Worm (Caenorhabditis elegans) whole organism, L4 larva: ENCODE measurements around the gene rnr-2.
A peak's percentile ranks its signal among the peaks of the same experiment; 100 is the strongest.

Experiments used
- R02D3.7 ChIP-seq: fragments of 150-350 bp; sonication (generic microtip); optimal IDR thresholded peaks from 3 replicates; lab custom pipeline; 2014; ENCODE audit warnings: missing biosample characterization, missing genetic modification characterization
- Y48G9A.11 ChIP-seq: fragments of 200-800 bp; sonication (Bioruptor generic); IDR thresholded peaks from 2 replicates; pipeline ENCODE4 v1.3.6; 2022; ENCODE audit warnings: missing genetic modification reagents, missing genetic modification characterization, missing compliant biosample characterization
- aly-2 ChIP-seq: sonication (generic microtip); optimal IDR thresholded peaks from 2 replicates; lab custom pipeline; 2018; ENCODE audit warnings: missing biosample characterization, missing genetic modification characterization
- attf-4 ChIP-seq: sonication (generic microtip); optimal IDR thresholded peaks from 3 replicates; lab custom pipeline; 2017; ENCODE audit warnings: missing biosample characterization, missing genetic modification characterization
- ceh-28 ChIP-seq: fragments of 150-350 bp; optimal IDR thresholded peaks from 2 replicates; lab custom pipeline; 2014; ENCODE audit warnings: missing biosample characterization, missing genetic modification reagents, missing genetic modification characterization
- ces-1 ChIP-seq: fragments of 150-350 bp; sonication (generic microtip); optimal IDR thresholded peaks from 4 replicates; lab custom pipeline; 2014; ENCODE audit warnings: missing biosample characterization, missing genetic modification reagents, missing genetic modification characterization
- daf-19 ChIP-seq: fragments of 200-800 bp; sonication (Bioruptor generic); conservative IDR thresholded peaks from 2 replicates; pipeline ENCODE4 v1.3.6; 2022; ENCODE audit warnings: missing genetic modification characterization, missing compliant biosample characterization
- dmd-8 ChIP-seq: fragments of 200-800 bp; sonication (Bioruptor generic); IDR thresholded peaks from 2 replicates; pipeline ENCODE4 v1.3.6; 2022; ENCODE audit warnings: missing genetic modification characterization, missing compliant biosample characterization
- dmd-9 ChIP-seq: fragments of 200-800 bp; sonication (Bioruptor generic); IDR thresholded peaks from 2 replicates; pipeline ENCODE4 v1.3.6; 2022; ENCODE audit warnings: missing genetic modification reagents, missing genetic modification characterization, missing compliant biosample characterization
- dpl-1 ChIP-seq: fragments of 150-350 bp; optimal IDR thresholded peaks from 2 replicates; lab custom pipeline; 2014; ENCODE audit warnings: missing biosample characterization, missing genetic modification reagents, missing genetic modification characterization
- egl-27 ChIP-seq: sonication (generic microtip); optimal IDR thresholded peaks from 3 replicates; lab custom pipeline; 2017; ENCODE audit warnings: missing biosample characterization, missing genetic modification reagents, missing genetic modification characterization
- egl-43 ChIP-seq: fragments of 200-800 bp; sonication (Bioruptor generic); IDR thresholded peaks from 2 replicates; pipeline ENCODE4 v1.3.6; 2022; ENCODE audit warnings: missing genetic modification reagents, missing genetic modification characterization, missing compliant biosample characterization
- fos-1 ChIP-seq: fragments of 150-350 bp; optimal IDR thresholded peaks from 2 replicates; lab custom pipeline; 2014; ENCODE audit warnings: missing biosample characterization, missing genetic modification characterization
- hlh-11 ChIP-seq: fragments of 200-800 bp; sonication (Bioruptor generic); optimal IDR thresholded peaks from 2 replicates; lab custom pipeline; 2018; ENCODE audit warnings: mild to moderate bottlenecking, missing genetic modification characterization, missing compliant biosample characterization
- hmg-1.1 ChIP-seq: fragments of 200-800 bp; sonication (Bioruptor generic); IDR thresholded peaks from 2 replicates; pipeline ENCODE4 v1.3.6; 2022; ENCODE audit warnings: missing genetic modification reagents, missing genetic modification characterization, missing compliant biosample characterization
- jun-1 ChIP-seq: fragments of 150-350 bp; optimal IDR thresholded peaks from 2 replicates; lab custom pipeline; 2014; ENCODE audit warnings: missing biosample characterization, missing genetic modification reagents, missing genetic modification characterization
- lim-7 ChIP-seq: fragments of 200-800 bp; sonication (Bioruptor generic); IDR thresholded peaks from 2 replicates; pipeline ENCODE4 v1.3.6; 2022; ENCODE audit warnings: missing genetic modification characterization, missing compliant biosample characterization
- lin-15B ChIP-seq: fragments of 150-350 bp; sonication (generic microtip); optimal IDR thresholded peaks from 3 replicates; lab custom pipeline; 2014; ENCODE audit warnings: missing biosample characterization, missing genetic modification characterization
- lin-38 ChIP-seq: fragments of 200-800 bp; sonication (Bioruptor generic); IDR thresholded peaks from 2 replicates; pipeline ENCODE4 v1.3.6; 2022; ENCODE audit warnings: missing genetic modification reagents, missing genetic modification characterization, missing compliant biosample characterization
- lsy-2 ChIP-seq, 2 experiments: fragments of 150-350 bp in 1 of 2; sonication (generic microtip) in 1 of 2; optimal IDR thresholded peaks; 2 replicates each; lab custom pipeline; 2014 to 2017; ENCODE audit warnings: missing biosample characterization in 2 of 2, missing genetic modification characterization in 2 of 2
- madf-9 ChIP-seq: fragments of 200-800 bp; sonication (Bioruptor generic); conservative IDR thresholded peaks from 2 replicates; pipeline ENCODE4 v1.3.6; 2022; ENCODE audit warnings: missing genetic modification reagents, missing genetic modification characterization, missing compliant biosample characterization
- mes-2 ChIP-seq: sonication (generic microtip); optimal IDR thresholded peaks from 2 replicates; lab custom pipeline; 2016; ENCODE audit warnings: missing genotype, mild to moderate bottlenecking, missing genetic modification characterization, missing compliant biosample characterization; ENCODE audit not compliant: poor library complexity, severe bottlenecking
- nhr-237 ChIP-seq: sonication (generic microtip); optimal IDR thresholded peaks from 2 replicates; lab custom pipeline; 2017; ENCODE audit warnings: missing biosample characterization, missing genetic modification characterization
- nhr-6 ChIP-seq: fragments of 150-350 bp; optimal IDR thresholded peaks from 2 replicates; lab custom pipeline; 2014; ENCODE audit warnings: missing biosample characterization, missing genetic modification characterization
- pqm-1 ChIP-seq: sonication (generic microtip); optimal IDR thresholded peaks from 2 replicates; lab custom pipeline; 2017; ENCODE audit warnings: missing biosample characterization, missing genetic modification characterization
- sdz-12 ChIP-seq: fragments of 200-800 bp; sonication (Bioruptor generic); optimal IDR thresholded peaks from 2 replicates; lab custom pipeline; 2018; ENCODE audit warnings: mild to moderate bottlenecking, missing genetic modification characterization, missing compliant biosample characterization
- set-16 ChIP-seq: fragments of 200-800 bp; sonication (Bioruptor generic); IDR thresholded peaks from 2 replicates; pipeline ENCODE4 v1.3.6; 2022; ENCODE audit warnings: missing genetic modification reagents, missing genetic modification characterization, missing compliant biosample characterization
- snpc-1.2 ChIP-seq: fragments of 200-800 bp; sonication (Bioruptor generic); IDR thresholded peaks from 2 replicates; pipeline ENCODE4 v1.3.6; 2022; ENCODE audit warnings: missing genetic modification reagents, missing genetic modification characterization, missing compliant biosample characterization
- spr-3 ChIP-seq: fragments of 200-800 bp; sonication (Bioruptor generic); optimal IDR thresholded peaks from 2 replicates; lab custom pipeline; 2018; ENCODE audit warnings: mild to moderate bottlenecking, missing genetic modification characterization, missing compliant biosample characterization
- tag-97 ChIP-seq: fragments of 200-800 bp; sonication (Bioruptor generic); IDR thresholded peaks from 2 replicates; pipeline ENCODE4 v1.3.6; 2022; ENCODE audit warnings: missing genetic modification characterization, missing compliant biosample characterization
- unc-62 ChIP-seq, 3 experiments: fragments of 150-350 bp in 1 of 3; sonication (generic microtip); optimal IDR thresholded peaks in 2 of 3; peaks in 1 of 3; 1 replicate in 1 of 3; 2 replicates in 2 of 3; lab custom pipeline; 2014 to 2017; ENCODE audit warnings: missing biosample characterization in 3 of 3, missing genetic modification characterization in 3 of 3, missing genetic modification reagents in 3 of 3, missing genotype in 1 of 3
- zfp-2 ChIP-seq: sonication (generic microtip); optimal IDR thresholded peaks from 2 replicates; lab custom pipeline; 2016; ENCODE audit warnings: mild to moderate bottlenecking, missing genetic modification characterization, missing compliant biosample characterization
- zfp-3 ChIP-seq: fragments of 200-800 bp; sonication (Bioruptor generic); conservative IDR thresholded peaks from 2 replicates; pipeline ENCODE4 v1.3.6; 2022; ENCODE audit warnings: missing genetic modification reagents, missing genetic modification characterization, missing compliant biosample characterization

rnr-2 gene

DNA sequence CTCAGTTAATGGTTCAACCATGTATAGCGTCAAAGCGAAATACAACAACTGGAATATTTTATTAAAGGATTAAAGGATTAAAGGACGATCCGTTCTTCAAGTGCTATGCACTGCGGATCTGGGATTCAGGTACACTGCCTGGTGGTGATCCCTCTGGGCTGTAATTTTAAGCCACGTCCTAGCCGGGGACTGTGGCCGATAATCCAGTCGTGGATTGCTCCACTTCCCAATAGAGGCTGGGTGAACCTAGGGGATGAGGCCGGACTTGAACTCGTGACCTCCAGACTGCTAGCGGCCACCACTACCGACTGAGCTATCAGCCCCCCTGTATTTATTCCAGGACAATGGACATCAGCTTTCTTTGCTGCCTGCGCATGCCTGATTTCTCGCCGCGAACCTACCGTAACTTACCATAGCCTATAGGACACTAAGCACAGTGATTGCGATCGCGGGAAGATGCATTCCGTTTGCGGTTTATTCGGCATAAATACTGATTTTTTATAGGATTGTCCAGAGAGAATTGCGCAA is 33.8 kb downstream of the rnr-2 start:
- TF ChIP-seq lin-38: peak; percentile 39
- peak; percentile 61; the same call in 1 of the 2 replicates for TF ChIP-seq lim-7 (GFP tag; lab: Robert Waterston, UW)
- TF ChIP-seq egl-43 (GFP tag; lab: Robert Waterston, UW): 0 out of 2 replicates have a peak, but pooled peaks have one; percentile 34
- peak; percentile 40; the same call in 1 of the 2 replicates for TF ChIP-seq Y48G9A.11 (GFP tag; lab: Robert Waterston, UW)
- TF ChIP-seq set-16: peak; percentile 52
- 0 out of 2 replicates have a peak, but pooled peaks have one; percentile 63 for TF ChIP-seq dmd-8 (GFP tag; lab: Robert Waterston, UW)

DNA sequence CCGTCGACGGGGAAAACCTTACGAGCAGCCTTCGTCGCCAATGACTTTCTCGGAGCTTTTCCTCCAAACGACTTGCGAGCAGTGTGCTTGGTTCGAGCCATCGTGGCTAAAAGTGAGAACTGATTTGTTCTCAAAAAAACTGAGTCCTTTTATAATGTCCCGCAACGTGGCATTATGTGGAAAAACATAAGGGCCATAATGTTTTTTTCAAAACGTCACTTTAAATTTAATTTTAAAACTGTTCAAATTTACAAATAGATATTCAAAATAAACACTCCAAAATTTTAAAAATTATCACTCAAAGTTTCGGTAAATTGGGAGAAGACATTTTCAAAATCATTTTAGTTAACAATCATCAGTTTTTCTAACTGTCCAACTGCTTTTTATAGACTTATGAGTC is 34.7 kb downstream of the rnr-2 start, which contains the start of gene his-70:
his-70 (minus strand) TSS at position 101 of the 400 bp plus-strand sequence.
- TF ChIP-seq spr-3 (GFP tag; lab: Kevin White, UChicago) (no peak), egl-27 (no peak)

DNA sequence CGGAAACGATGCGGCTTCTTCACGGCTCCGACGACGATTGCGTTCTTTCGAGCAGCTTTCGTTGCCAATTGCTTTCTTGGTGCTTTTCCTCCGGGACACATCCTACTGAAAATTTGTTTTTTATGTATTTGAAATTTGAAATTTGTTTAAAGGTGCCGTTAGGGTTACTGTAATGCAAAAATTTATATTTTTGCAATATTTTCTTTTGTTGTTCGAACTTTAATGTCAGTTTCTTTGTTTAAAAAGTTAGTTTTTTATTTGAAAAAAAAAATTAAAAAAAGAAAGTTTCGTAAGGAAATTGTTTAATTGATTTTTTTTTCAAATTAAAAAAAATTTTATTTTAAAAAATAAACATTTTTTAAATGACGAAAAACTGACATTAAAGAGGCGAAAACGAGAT is 36.1 kb downstream of the rnr-2 start, which contains the start of gene his-69:
his-69 (minus strand) TSS at position 101 of the 400 bp plus-strand sequence.
- TF ChIP-seq madf-9 (0 out of 2 replicates have a peak, but pooled peaks have one; percentile 17), jun-1 (tag; lab: Kevin White, UChicago) (no peak)

DNA sequence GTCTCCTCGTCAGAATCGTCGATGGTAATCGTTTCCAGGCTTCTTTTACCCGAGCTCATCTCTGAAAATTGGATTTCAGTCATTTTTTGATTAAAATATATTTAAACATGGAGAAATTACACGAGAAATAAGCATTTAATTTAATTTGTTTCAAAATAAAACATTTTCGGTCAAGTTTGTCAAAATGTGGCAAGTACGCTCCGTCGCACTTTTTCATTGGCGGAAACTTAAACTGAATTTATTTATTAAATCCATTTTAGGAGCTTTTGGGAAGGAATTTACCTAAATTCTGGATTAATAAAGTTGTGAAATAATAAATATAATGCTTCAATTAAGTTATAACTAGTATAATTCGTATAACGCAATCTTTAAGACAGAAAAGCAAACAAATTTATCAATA is 36.8 kb downstream of the rnr-2 start, which contains the start of gene rcq-5:
rcq-5 (minus strand) TSS at position 83 of the 400 bp plus-strand sequence.
- TF ChIP-seq nhr-237 (tag; lab: Kevin White, UChicago): no peak
- TF ChIP-seq mes-2 (tag; lab: Kevin White, UChicago): peak; percentile 49
- TF ChIP-seq dpl-1 (GFP tag; lab: Kevin White, UChicago): peak; percentile 80
- peak; percentile 26 for TF ChIP-seq nhr-6 (tag; lab: Kevin White, UChicago)
- peak in 1 of 2 experiments; percentile 14 for TF ChIP-seq unc-62 (GFP tag; optimal IDR thresholded peaks at IDR 0.05 in 1 of 2; lab: Kevin White, UChicago)
- TF ChIP-seq unc-62 (tag; optimal IDR thresholded peaks at IDR 0.05; lab: Kevin White, UChicago): no peak
- no peak for TF ChIP-seq zfp-3 (GFP tag; lab: Robert Waterston, UW)
- no peak for TF ChIP-seq aly-2 (tag; lab: Kevin White, UChicago)
- peak in 1 of 2 experiments; percentile 53 for TF ChIP-seq lsy-2 (tag; optimal IDR thresholded peaks at IDR 0.05; lab: Kevin White, UChicago)
- peak; percentile 88 for TF ChIP-seq lin-38
- TF ChIP-seq ceh-28 (tag; lab: Kevin White, UChicago): no peak

DNA sequence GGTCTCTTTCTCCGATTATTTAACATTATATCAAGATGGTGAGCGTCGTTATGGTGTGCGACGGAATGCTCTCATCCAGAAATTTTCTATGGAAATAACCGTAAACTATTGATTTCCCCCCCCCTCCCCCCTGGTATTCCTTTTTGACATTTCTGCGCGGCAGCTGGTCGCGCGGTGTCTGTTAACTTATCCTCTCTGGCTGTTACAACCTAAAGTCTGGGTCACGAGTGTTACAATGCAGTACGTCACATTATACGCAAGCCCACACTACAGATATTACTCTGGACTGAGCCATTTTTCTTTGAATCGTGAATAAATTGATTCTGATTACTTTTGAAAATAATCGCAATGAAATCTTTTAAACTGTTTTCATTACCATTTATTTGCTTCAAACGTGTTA is 45.6 kb downstream of the rnr-2 start:
- TF ChIP-seq fos-1 (tag; lab: Kevin White, UChicago): no peak
- no peak for TF ChIP-seq ces-1
- no peak for TF ChIP-seq snpc-1.2 (GFP tag; lab: Robert Waterston, UW)
- no peak for TF ChIP-seq lim-7 (GFP tag; lab: Robert Waterston, UW)
- TF ChIP-seq tag-97 (GFP tag; lab: Robert Waterston, UW): no peak
- no peak for TF ChIP-seq hlh-11 (tag; lab: Kevin White, UChicago)
- TF ChIP-seq sdz-12 (GFP tag; lab: Kevin White, UChicago): no peak
- TF ChIP-seq mes-2 (tag; lab: Kevin White, UChicago): no peak
- TF ChIP-seq R02D3.7: no peak
- TF ChIP-seq zfp-2 (tag; lab: Kevin White, UChicago): no peak
- TF ChIP-seq hmg-1.1 (GFP tag; lab: Robert Waterston, UW): no peak
- no peak for TF ChIP-seq lin-15B (tag; lab: Kevin White, UChicago)
- TF ChIP-seq ceh-28 (tag; lab: Kevin White, UChicago): no peak
- TF ChIP-seq nhr-6 (tag; lab: Kevin White, UChicago): no peak
- TF ChIP-seq attf-4 (tag; lab: Kevin White, UChicago): no peak
- TF ChIP-seq dmd-9 (GFP tag; lab: Robert Waterston, UW): no peak
- no peak for TF ChIP-seq pqm-1 (tag; lab: Kevin White, UChicago)
- no peak for TF ChIP-seq aly-2 (tag; lab: Kevin White, UChicago)
- TF ChIP-seq daf-19 (GFP tag; lab: Robert Waterston, UW): no peak
